Fruit fly (Drosophila melanogaster) whole organism, embryonic: ENCODE data around the gene Psf2.

Experiments
- B-H1 ChIP-seq: fragments of 200-800 bp; sonication (Bioruptor generic); IDR thresholded peaks from 3 replicates; pipeline ENCODE4 v1.3.6; 2022; ENCODE audit warnings: missing biosample characterization, missing genetic modification characterization
- CG10366 ChIP-seq: fragments of 200-800 bp; sonication (Bioruptor generic); IDR thresholded peaks from 2 replicates; pipeline ENCODE4 v1.3.6; 2022; ENCODE audit warnings: missing biosample characterization, missing genetic modification characterization
- CG11085 ChIP-seq: fragments of 200-800 bp; sonication (Bioruptor generic); IDR thresholded peaks from 2 replicates; pipeline ENCODE4 v1.3.6; 2022; ENCODE audit warnings: missing biosample characterization, missing genetic modification characterization
- CG11695 ChIP-seq: fragments of 200-800 bp; sonication (Bioruptor generic); IDR thresholded peaks from 3 replicates; pipeline ENCODE4 v1.3.6; 2022; ENCODE audit warnings: missing biosample characterization, missing genetic modification characterization
- CG12071 ChIP-seq: fragments of 200-800 bp; sonication (Bioruptor generic); optimal IDR thresholded peaks from 3 replicates; lab custom pipeline; 2018; ENCODE audit warnings: missing biosample characterization, mild to moderate bottlenecking, missing genetic modification characterization
- CG12942 ChIP-seq: fragments of 200-800 bp; sonication (Bioruptor generic); optimal IDR thresholded peaks from 3 replicates; lab custom pipeline; 2016; ENCODE audit warnings: missing biosample characterization, missing genetic modification characterization
- CG13775 ChIP-seq: fragments of 200-800 bp; sonication (Bioruptor generic); optimal IDR thresholded peaks from 3 replicates; lab custom pipeline; 2017; ENCODE audit warnings: missing biosample characterization, mild to moderate bottlenecking, missing genetic modification characterization
- CG15696 ChIP-seq: fragments of 200-800 bp; sonication (Bioruptor generic); optimal IDR thresholded peaks from 2 replicates; lab custom pipeline; 2019; ENCODE audit warnings: missing biosample characterization, mild to moderate bottlenecking, missing genetic modification characterization, moderate library complexity
- CG1647 ChIP-seq: fragments of 200-800 bp; sonication (Bioruptor generic); optimal IDR thresholded peaks from 3 replicates; lab custom pipeline; 2016; ENCODE audit warnings: missing biosample characterization, missing genetic modification characterization
- CG17186 ChIP-seq: fragments of 200-800 bp; sonication (Bioruptor generic); optimal IDR thresholded peaks from 3 replicates; lab custom pipeline; 2017; ENCODE audit warnings: missing biosample characterization, missing genetic modification reagents, missing genetic modification characterization
- CG17359 ChIP-seq: fragments of 200-800 bp; sonication (Bioruptor generic); optimal IDR thresholded peaks from 3 replicates; lab custom pipeline; 2018; ENCODE audit warnings: missing biosample characterization, mild to moderate bottlenecking, missing genetic modification characterization, moderate library complexity
- CG17912 ChIP-seq: fragments of 200-800 bp; sonication (Bioruptor generic); optimal IDR thresholded peaks from 2 replicates; lab custom pipeline; 2018; ENCODE audit warnings: missing biosample characterization, mild to moderate bottlenecking, missing genetic modification characterization
- CG1832 ChIP-seq: fragments of 200-800 bp; sonication (Bioruptor generic); optimal IDR thresholded peaks from 2 replicates; lab custom pipeline; 2017; ENCODE audit warnings: missing biosample characterization, mild to moderate bottlenecking, missing genetic modification characterization, inconsistent platforms
- CG18476 ChIP-seq: fragments of 200-800 bp; sonication (Bioruptor generic); optimal IDR thresholded peaks from 2 replicates; lab custom pipeline; 2016; ENCODE audit warnings: missing biosample characterization, mild to moderate bottlenecking, missing genetic modification characterization
- CG2678 ChIP-seq: fragments of 200-800 bp; sonication (Bioruptor generic); optimal IDR thresholded peaks from 3 replicates; lab custom pipeline; 2019; ENCODE audit warnings: missing biosample characterization, mild to moderate bottlenecking, missing genetic modification characterization, moderate library complexity
- CG30020 ChIP-seq: fragments of 200-800 bp; optimal IDR thresholded peaks from 2 replicates; lab custom pipeline; 2019; ENCODE audit warnings: missing biosample characterization, mild to moderate bottlenecking, missing genetic modification characterization, moderate library complexity
- CG30403 ChIP-seq: fragments of 200-800 bp; sonication (Bioruptor generic); optimal IDR thresholded peaks from 3 replicates; lab custom pipeline; 2016; ENCODE audit warnings: missing biosample characterization, missing genetic modification characterization
- CG3281 ChIP-seq: fragments of 200-800 bp; sonication (Bioruptor generic); optimal IDR thresholded peaks from 3 replicates; lab custom pipeline; 2017; ENCODE audit warnings: missing biosample characterization, mild to moderate bottlenecking, missing genetic modification characterization
- CG3726 ChIP-seq: fragments of 200-800 bp; sonication (Bioruptor generic); IDR thresholded peaks from 3 replicates; pipeline ENCODE4, ENCODE4 v1.3.6; 2022; ENCODE audit warnings: missing biosample characterization, missing genetic modification characterization
- CG4328 ChIP-seq: fragments of 200-800 bp; sonication (Bioruptor generic); optimal IDR thresholded peaks from 3 replicates; lab custom pipeline; 2017; ENCODE audit warnings: missing biosample characterization, missing genetic modification reagents, missing genetic modification characterization
- CG7372 ChIP-seq: fragments of 200-800 bp; sonication (Bioruptor generic); IDR thresholded peaks from 2 replicates; pipeline ENCODE4 v1.3.6; 2022; ENCODE audit warnings: missing biosample characterization, missing genetic modification characterization
- CG9932 ChIP-seq: fragments of 200-800 bp; sonication (Bioruptor generic); IDR thresholded peaks from 2 replicates; pipeline ENCODE4 v1.3.6; 2022; ENCODE audit warnings: missing biosample characterization, missing genetic modification characterization
- CoRest ChIP-seq: fragments of 200-800 bp; sonication (Bioruptor generic); optimal IDR thresholded peaks from 3 replicates; lab custom pipeline; 2018; ENCODE audit warnings: missing biosample characterization, mild to moderate bottlenecking, missing genetic modification characterization, moderate library complexity
- Deaf1 ChIP-seq: fragments of 200-800 bp; optimal IDR thresholded peaks from 3 replicates; lab custom pipeline; 2019; ENCODE audit warnings: missing biosample characterization, mild to moderate bottlenecking, missing genetic modification characterization, moderate library complexity
- Dref ChIP-seq: fragments of 200-800 bp; sonication (Bioruptor generic); IDR thresholded peaks from 2 replicates; pipeline ENCODE4 v1.3.6; 2022; ENCODE audit warnings: missing biosample characterization, missing genetic modification characterization
- Drgx ChIP-seq: fragments of 200-800 bp; sonication (Bioruptor generic); IDR thresholded peaks from 2 replicates; pipeline ENCODE4 v1.3.6; 2022; ENCODE audit warnings: missing biosample characterization, missing genetic modification characterization
- E2f2 ChIP-seq: fragments of 200-800 bp; sonication (Bioruptor generic); IDR thresholded peaks from 2 replicates; pipeline ENCODE4 v1.3.6; 2022; ENCODE audit warnings: missing biosample characterization, missing genetic modification characterization
- Fer3 ChIP-seq: fragments of 200-800 bp; sonication (Bioruptor generic); optimal IDR thresholded peaks from 2 replicates; lab custom pipeline; 2018; ENCODE audit warnings: missing biosample characterization, mild to moderate bottlenecking, missing genetic modification characterization, moderate library complexity
- HLH3B ChIP-seq: fragments of 200-800 bp; sonication (Bioruptor generic); IDR thresholded peaks from 2 replicates; pipeline ENCODE4 v1.3.6; 2022; ENCODE audit warnings: missing biosample characterization, missing genetic modification characterization
- NC2α ChIP-seq: fragments of 200-800 bp; sonication (Bioruptor generic); optimal IDR thresholded peaks from 2 replicates; lab custom pipeline; 2016; ENCODE audit warnings: missing biosample characterization, missing genetic modification characterization
- NFAT ChIP-seq: fragments of 200-800 bp; sonication (Bioruptor generic); IDR thresholded peaks from 2 replicates; pipeline ENCODE4 v1.3.6; 2022; ENCODE audit warnings: missing biosample characterization, missing genetic modification characterization
- Nf-YC ChIP-seq: fragments of 200-800 bp; optimal IDR thresholded peaks from 3 replicates; lab custom pipeline; 2019; ENCODE audit warnings: missing biosample characterization, mild to moderate bottlenecking, missing genetic modification characterization, moderate library complexity
- Sox102F ChIP-seq: fragments of 200-800 bp; sonication (Bioruptor generic); optimal IDR thresholded peaks from 2 replicates; lab custom pipeline; 2018; ENCODE audit warnings: missing biosample characterization, mild to moderate bottlenecking, missing genetic modification characterization, moderate library complexity
- amos ChIP-seq: fragments of 200-800 bp; sonication (Bioruptor generic); IDR thresholded peaks from 2 replicates; pipeline ENCODE4 v1.3.6; 2022; ENCODE audit warnings: missing biosample characterization, missing genetic modification characterization; ENCODE audit not compliant: partially characterized antibody
- ara ChIP-seq: fragments of 200-800 bp; sonication (Bioruptor generic); IDR thresholded peaks from 2 replicates; pipeline ENCODE4 v1.3.6; 2022; ENCODE audit warnings: missing biosample characterization, missing genetic modification characterization
- cato ChIP-seq: fragments of 200-800 bp; sonication (Bioruptor generic); optimal IDR thresholded peaks from 2 replicates; lab custom pipeline; 2016; ENCODE audit warnings: missing biosample characterization, missing genetic modification characterization, borderline replicate concordance
- chif ChIP-seq, 2 experiments: fragments of 200-800 bp; sonication (Bioruptor generic); optimal IDR thresholded peaks; 3 replicates each; lab custom pipeline; 2016; ENCODE audit warnings: missing biosample characterization in 2 of 2, missing genetic modification characterization in 2 of 2
- ems ChIP-seq: fragments of 200-800 bp; sonication (Bioruptor generic); optimal IDR thresholded peaks from 3 replicates; lab custom pipeline; 2016; ENCODE audit warnings: missing biosample characterization, missing genetic modification characterization
- fd96Cb ChIP-seq: fragments of 200-800 bp; sonication (Bioruptor generic); optimal IDR thresholded peaks from 2 replicates; lab custom pipeline; 2018; ENCODE audit warnings: missing biosample characterization, mild to moderate bottlenecking, missing genetic modification characterization, moderate library complexity
- jumu ChIP-seq: fragments of 200-800 bp; sonication (Bioruptor generic); optimal IDR thresholded peaks from 3 replicates; lab custom pipeline; 2016; ENCODE audit warnings: missing biosample characterization, missing genetic modification characterization
- maf-S ChIP-seq: fragments of 200-800 bp; sonication (Bioruptor generic); optimal IDR thresholded peaks from 2 replicates; lab custom pipeline; 2016; ENCODE audit warnings: missing biosample characterization, missing genetic modification characterization
- nom ChIP-seq: fragments of 200-800 bp; sonication (Bioruptor generic); optimal IDR thresholded peaks from 2 replicates; lab custom pipeline; 2017; ENCODE audit warnings: missing biosample characterization, missing genetic modification characterization, mild to moderate bottlenecking, moderate library complexity, missing genetic modification reagents
- p53 ChIP-seq: fragments of 200-800 bp; sonication (Bioruptor generic); optimal IDR thresholded peaks from 2 replicates; lab custom pipeline; 2016; ENCODE audit warnings: missing biosample characterization, missing genetic modification characterization
- pzg ChIP-seq: fragments of 200-800 bp; sonication (Bioruptor generic); optimal IDR thresholded peaks from 3 replicates; lab custom pipeline; 2018; ENCODE audit warnings: missing biosample characterization, mild to moderate bottlenecking, missing genetic modification characterization, moderate library complexity
- sd ChIP-seq: fragments of 200-800 bp; sonication (Bioruptor generic); optimal IDR thresholded peaks from 3 replicates; lab custom pipeline; 2018; ENCODE audit warnings: missing biosample characterization, mild to moderate bottlenecking, missing genetic modification characterization, moderate library complexity
- sob ChIP-seq: fragments of 200-800 bp; sonication (Bioruptor generic); IDR thresholded peaks from 2 replicates; pipeline ENCODE4 v1.3.6; 2022; ENCODE audit warnings: missing biosample characterization, missing genetic modification characterization
- sug ChIP-seq: fragments of 200-800 bp; optimal IDR thresholded peaks from 2 replicates; lab custom pipeline; 2019; ENCODE audit warnings: missing biosample characterization, mild to moderate bottlenecking, missing genetic modification characterization, moderate library complexity
- tio ChIP-seq: fragments of 200-800 bp; sonication (Bioruptor generic); optimal IDR thresholded peaks from 2 replicates; lab custom pipeline; 2017; ENCODE audit warnings: missing biosample characterization, missing genetic modification characterization, inconsistent platforms
- twi ChIP-seq: fragments of 200-800 bp; optimal IDR thresholded peaks from 2 replicates; lab custom pipeline; 2019; ENCODE audit warnings: missing biosample characterization, mild to moderate bottlenecking, missing genetic modification characterization, moderate library complexity
- wor ChIP-seq: fragments of 200-800 bp; sonication (Bioruptor generic); IDR thresholded peaks from 2 replicates; pipeline ENCODE4 v1.3.6; 2022; ENCODE audit warnings: missing biosample characterization, missing genetic modification characterization

The Psf2 gene

DNA sequence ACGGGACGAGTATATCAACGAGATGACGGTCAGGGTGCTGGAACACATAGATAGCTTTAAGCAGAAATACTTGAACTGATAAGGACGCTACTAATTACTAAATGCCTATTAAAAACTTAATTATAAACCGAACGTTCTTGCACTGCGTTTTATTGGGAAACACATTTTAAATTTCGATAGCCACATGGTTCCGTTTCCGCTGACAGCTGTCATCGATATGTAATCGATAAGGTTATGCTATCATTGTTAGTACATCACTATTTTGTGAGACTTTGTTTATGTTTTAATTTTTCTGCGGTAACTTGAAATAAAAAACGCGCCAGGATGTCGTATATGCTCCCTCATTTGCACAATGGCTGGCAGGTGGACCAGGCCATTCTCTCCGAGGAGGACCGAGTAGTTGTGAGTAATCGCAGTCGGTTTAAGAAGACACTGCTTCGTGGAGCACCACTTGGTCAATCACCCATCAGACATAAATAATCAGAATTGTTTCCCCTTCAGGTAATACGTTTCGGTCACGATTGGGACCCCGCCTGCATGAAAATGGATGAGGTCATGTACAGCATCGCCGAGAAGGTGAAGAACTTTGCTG lies 16.0 kb upstream of the Psf2 start, which contains the start of gene Dim1 (continued):
- TF ChIP-seq Nf-YC (tag; lab: Kevin White, UChicago) (no peak), sug (tag; lab: Kevin White, UChicago) (no peak), HLH3B (no peak), wor (GFP tag; lab: Robert Waterston, UW) (no peak), ems (GFP tag; lab: Kevin White, UChicago) (peak; percentile 15), CoRest (peak; percentile 32), CG17912 (GFP tag; lab: Kevin White, UChicago) (no peak), CG17359 (no peak), CG30403 (peak; percentile 6), CG3281 (GFP tag; lab: Kevin White, UChicago) (no peak), sob (GFP tag; lab: Robert Waterston, UW) (no peak; the same call in 1 of the 2 replicates), CG12071 (GFP tag; lab: Kevin White, UChicago) (no peak), CG10366 (no peak; the same call in 1 of the 2 replicates), CG7372 (GFP tag; lab: Robert Waterston, UW) (no peak), CG3726 (GFP tag; lab: Robert Waterston, UW) (no peak), CG9932 (GFP tag; lab: Robert Waterston, UW) (no peak), sd (tag; lab: Kevin White, UChicago) (no peak), chif (GFP tag; optimal IDR thresholded peaks at IDR 0.05; lab: Kevin White, UChicago) (no peak), pzg (GFP tag; lab: Kevin White, UChicago) (peak; percentile 52), Deaf1 (tag; lab: Kevin White, UChicago) (no peak), CG30020 (no peak), CG12942 (GFP tag; lab: Kevin White, UChicago) (no peak), ara (GFP tag; lab: Robert Waterston, UW) (no peak), cato (GFP tag; lab: Kevin White, UChicago) (no peak), CG4328 (GFP tag; lab: Kevin White, UChicago) (peak; percentile 7), Sox102F (no peak), fd96Cb (tag; lab: Kevin White, UChicago) (no peak), p53 (GFP tag; lab: Kevin White, UChicago) (peak; percentile 17), nom (GFP tag; lab: Kevin White, UChicago) (no peak), CG17186 (peak; percentile 36), tio (GFP tag; lab: Kevin White, UChicago) (no peak), CG2678 (tag; lab: Kevin White, UChicago) (no peak), twi (no peak), E2f2 (GFP tag; lab: Robert Waterston, UW) (peak; percentile 94)
- TF ChIP-seq, all 482 proteins: peak for 98

DNA sequence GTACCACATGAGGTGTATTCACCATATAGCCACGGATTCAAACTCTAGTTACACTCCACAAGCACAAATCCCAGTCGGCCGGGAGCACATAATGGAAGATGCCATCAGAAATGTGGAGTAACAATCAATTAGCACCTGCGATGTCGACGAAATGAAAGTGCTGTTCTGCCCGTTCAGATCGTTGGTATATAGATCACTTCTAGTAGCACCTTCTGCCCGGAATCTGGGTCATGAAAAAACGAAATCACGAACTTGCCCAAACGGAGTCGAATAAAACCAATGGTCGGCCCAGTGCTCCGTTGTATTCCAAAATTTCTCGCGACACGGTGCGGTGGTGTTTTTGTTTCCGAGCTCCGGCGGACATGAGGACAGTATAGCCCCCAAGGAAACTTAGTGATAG lies 13.5 kb upstream of the Psf2 start, which contains the start of gene CG33003:
Gene CG33003 (plus strand): TSS at position 301 of the 400 bp plus-strand sequence.
- TF ChIP-seq NFAT = no peak
- TF ChIP-seq NC2α (GFP tag; lab: Kevin White, UChicago) = no peak
- TF ChIP-seq jumu (GFP tag; lab: Kevin White, UChicago) = no peak
- no peak for TF ChIP-seq Dref (GFP tag; lab: Robert Waterston, UW)
- no peak for TF ChIP-seq CG13775
- TF ChIP-seq B-H1 = no peak
- TF ChIP-seq Sox102F = no peak
- no peak for TF ChIP-seq Drgx (GFP tag; lab: Robert Waterston, UW)
- no peak for TF ChIP-seq CG10366
- no peak for TF ChIP-seq maf-S (GFP tag; lab: Kevin White, UChicago)
- TF ChIP-seq CG11695 (GFP tag; lab: Robert Waterston, UW) = no peak
- TF ChIP-seq CG15696 (tag; lab: Kevin White, UChicago) = no peak
- TF ChIP-seq CG18476 (GFP tag; lab: Kevin White, UChicago) = no peak
- TF ChIP-seq CG1832 (GFP tag; lab: Kevin White, UChicago) = no peak
- TF ChIP-seq CG1647 (GFP tag; lab: Kevin White, UChicago) = no peak
- no peak for TF ChIP-seq CG11085
- no peak for TF ChIP-seq Fer3 (tag; lab: Kevin White, UChicago)
- no peak for TF ChIP-seq amos (GFP tag; lab: Robert Waterston, UW)
